Worm (Caenorhabditis elegans): ENCODE results near the gene sek-6.
A peak's percentile ranks its signal among the peaks of the same experiment; 100 is the strongest.

sek-6 gene

ce11 chrX:10008664-10009063 lies 22.3 kb upstream of the sek-6 start, which contains the start of gene F19C6.3:
Gene F19C6.3 (minus strand): TSS chrX:10008764.
- TF ChIP-seq Y105C5A.15 (GFP tag; IDR thresholded peaks at IDR 0.05) (no peak), ztf-7 (tag; optimal IDR thresholded peaks at IDR 0.05) (no peak), pqm-1 (tag; optimal IDR thresholded peaks at IDR 0.05) (no peak), daf-8 (GFP tag; IDR thresholded peaks at IDR 0.05) (no peak), unc-39 (tag; optimal IDR thresholded peaks at IDR 0.05) (no peak), arid-1 (GFP tag; conservative IDR thresholded peaks at IDR 0.05) (no peak), ces-1 (GFP tag; optimal IDR thresholded peaks at IDR 0.05) (no peak), egl-27 (tag; optimal IDR thresholded peaks at IDR 0.05) (no peak), unc-62 (GFP tag; optimal IDR thresholded peaks at IDR 0.05 in 1 of 2) (no peak), unc-62 (tag; optimal IDR thresholded peaks at IDR 0.05) (no peak), daf-12 (tag; optimal IDR thresholded peaks at IDR 0.05) (no peak), tag-97 (GFP tag; IDR thresholded peaks at IDR 0.05) (no peak), T20F7.1 (GFP tag; optimal IDR thresholded peaks at IDR 0.05) (no peak), dpl-1 (GFP tag; optimal IDR thresholded peaks at IDR 0.05) (no peak)

ce11 chrX:10009985-10010384 lies 21.0 kb upstream of the sek-6 start:
- TF ChIP-seq ces-1 (GFP tag; optimal IDR thresholded peaks at IDR 0.05) (peak; percentile 9), lin-13 (GFP tag; optimal IDR thresholded peaks at IDR 0.05) (no peak), nhr-41 (GFP tag; IDR thresholded peaks at IDR 0.05) (no peak), fos-1 (tag; optimal IDR thresholded peaks at IDR 0.05) (no peak), zfp-2 (tag; optimal IDR thresholded peaks at IDR 0.05) (no peak), fkh-10 (GFP tag; optimal IDR thresholded peaks at IDR 0.05) (peak; percentile 56), sdz-12 (GFP tag; optimal IDR thresholded peaks at IDR 0.05) (no peak), ctbp-1 (GFP tag; IDR thresholded peaks at IDR 0.05) (peak; percentile 34; the same call in 1 of the 2 replicates), D1046.2 (GFP tag; IDR thresholded peaks at IDR 0.05) (no peak), nhr-111 (GFP tag; optimal IDR thresholded peaks at IDR 0.05) (no peak), ceh-62 (tag; optimal IDR thresholded peaks at IDR 0.05) (no peak)

- 0 out of 2 replicates have a peak, but pooled peaks have one; percentile 36 for TF ChIP-seq hmg-1.1 (GFP tag; IDR thresholded peaks at IDR 0.05)
- TF ChIP-seq unc-130 (GFP tag; optimal IDR thresholded peaks at IDR 0.05): no peak
- TF ChIP-seq Y105C5A.15 (GFP tag; IDR thresholded peaks at IDR 0.05): 0 out of 2 replicates have a peak, but pooled peaks have one; percentile 74
- no peak for TF ChIP-seq nhr-6 (tag; optimal IDR thresholded peaks at IDR 0.05)
- no peak for TF ChIP-seq saeg-2 (GFP tag; IDR thresholded peaks at IDR 0.05)
- TF ChIP-seq nhr-77 (tag; optimal IDR thresholded peaks at IDR 0.05): no peak
- no peak for TF ChIP-seq lim-7 (GFP tag; IDR thresholded peaks at IDR 0.05)
- no peak for TF ChIP-seq lir-3 (tag; optimal IDR thresholded peaks at IDR 0.05)
- TF ChIP-seq daf-16 (GFP tag; optimal IDR thresholded peaks at IDR 0.05): no peak
- TF ChIP-seq daf-16 (tag; optimal IDR thresholded peaks at IDR 0.05): peak; percentile 65
- TF ChIP-seq hlh-11 (tag; optimal IDR thresholded peaks at IDR 0.05): no peak
- TF ChIP-seq arid-1 (GFP tag; conservative IDR thresholded peaks at IDR 0.05): peak; percentile 82
- TF ChIP-seq F49E8.2 (tag; optimal IDR thresholded peaks at IDR 0.05; ENCODE audit: borderline replicate concordance): no peak
- TF ChIP-seq fos-1 (tag; optimal IDR thresholded peaks at IDR 0.05): no peak
- no peak for TF ChIP-seq F26F4.8 (GFP tag; conservative IDR thresholded peaks at IDR 0.05)
- TF ChIP-seq tag-97 (GFP tag; IDR thresholded peaks at IDR 0.05): no peak
- TF ChIP-seq lin-1 (GFP tag; IDR thresholded peaks at IDR 0.05): no peak
- no peak for TF ChIP-seq nhr-237 (tag; optimal IDR thresholded peaks at IDR 0.05)
- TF ChIP-seq nhr-48 (tag; optimal IDR thresholded peaks at IDR 0.05): peak; percentile 3
- no peak for TF ChIP-seq lin-38 (GFP tag; IDR thresholded peaks at IDR 0.05)
- TF ChIP-seq sdz-12 (GFP tag; optimal IDR thresholded peaks at IDR 0.05): no peak
- no peak; the same call in 1 of the 2 replicates for TF ChIP-seq T26A8.4 (GFP tag; IDR thresholded peaks at IDR 0.05)
- TF ChIP-seq mep-1 (tag; optimal IDR thresholded peaks at IDR 0.05): no peak
- peak; percentile 90 for TF ChIP-seq snpc-1.2 (GFP tag; IDR thresholded peaks at IDR 0.05)
- 0 out of 2 replicates have a peak, but pooled peaks have one; percentile 43 for TF ChIP-seq ZK337.2 (GFP tag; IDR thresholded peaks at IDR 0.05)
- TF ChIP-seq madf-5 (GFP tag; IDR thresholded peaks at IDR 0.05): peak in 1 of 2 experiments; percentile 50; a peak in 1 of 4 replicates
- TF ChIP-seq madf-9 (GFP tag; conservative IDR thresholded peaks at IDR 0.05): 0 out of 2 replicates have a peak, but pooled peaks have one; percentile 41
- TF ChIP-seq unc-39 (tag; optimal IDR thresholded peaks at IDR 0.05): no peak
- TF ChIP-seq tra-1 (GFP tag; IDR thresholded peaks at IDR 0.05): peak; percentile 75
- TF ChIP-seq dve-1 (tag; optimal IDR thresholded peaks at IDR 0.05; ENCODE audit: insufficient read depth): peak; percentile 36
Measured at ce11 chrX:10017975-10018654, 12.8 kb upstream of the sek-6 start, which contains the start of gene F19C6.4. Gene F19C6.4 (minus strand): TSS chrX:10018025.

All from whole organism, L4 larva.